Worm (Caenorhabditis elegans) whole organism, late embryonic: ENCODE measurements around the gene ugt-65.

Experiments
- C38D4.7 ChIP-seq: fragments of 200-800 bp; sonication (Bioruptor generic); optimal IDR thresholded peaks from 2 replicates; lab custom pipeline; 2018; ENCODE audit warnings: mild to moderate bottlenecking, missing genetic modification characterization, moderate library complexity, missing compliant biosample characterization
- F13H6.1 ChIP-seq: sonication (generic microtip); optimal IDR thresholded peaks from 2 replicates; lab custom pipeline; 2016; ENCODE audit warnings: missing genetic modification characterization, missing compliant biosample characterization
- K09A11.1 ChIP-seq: sonication (generic microtip); optimal IDR thresholded peaks from 2 replicates; lab custom pipeline; 2017; ENCODE audit warnings: antibody characterized with exemption, mild to moderate bottlenecking, missing genetic modification characterization, missing compliant biosample characterization; ENCODE audit not compliant: insufficient read depth
- T23F11.4 ChIP-seq: fragments of 200-800 bp; sonication (Bioruptor generic); optimal IDR thresholded peaks from 2 replicates; lab custom pipeline; 2018; ENCODE audit warnings: mild to moderate bottlenecking, missing genetic modification characterization, missing compliant biosample characterization
- Y22D7AL.16 ChIP-seq: sonication (generic microtip); optimal IDR thresholded peaks from 2 replicates; lab custom pipeline; 2016; ENCODE audit warnings: missing genetic modification characterization, missing compliant biosample characterization
- ceh-14 ChIP-seq: sonication (generic microtip); optimal IDR thresholded peaks from 2 replicates; lab custom pipeline; 2016; ENCODE audit warnings: missing genotype, missing genetic modification characterization, missing compliant biosample characterization
- ceh-18 ChIP-seq: sonication (generic microtip); optimal IDR thresholded peaks from 2 replicates; lab custom pipeline; 2016; ENCODE audit warnings: missing genetic modification characterization, missing compliant biosample characterization
- ceh-19 ChIP-seq: fragments of 200-800 bp; sonication (Bioruptor generic); optimal IDR thresholded peaks from 2 replicates; lab custom pipeline; 2018; ENCODE audit warnings: mild to moderate bottlenecking, missing genetic modification characterization, missing compliant biosample characterization
- ceh-6 ChIP-seq: fragments of 200-800 bp; sonication (Bioruptor generic); optimal IDR thresholded peaks from 2 replicates; lab custom pipeline; 2018; ENCODE audit warnings: mild to moderate bottlenecking, missing genetic modification characterization, missing compliant biosample characterization
- che-1 ChIP-seq: sonication (generic microtip); optimal IDR thresholded peaks from 2 replicates; lab custom pipeline; 2016; ENCODE audit warnings: mild to moderate bottlenecking, missing genetic modification characterization, missing compliant biosample characterization
- dmd-4 ChIP-seq: sonication (generic microtip); optimal IDR thresholded peaks from 2 replicates; lab custom pipeline; 2016; ENCODE audit warnings: borderline replicate concordance, missing genetic modification characterization, missing compliant biosample characterization
- dve-1 ChIP-seq: sonication (generic microtip); optimal IDR thresholded peaks from 2 replicates; lab custom pipeline; 2017; ENCODE audit warnings: antibody characterized with exemption, mild to moderate bottlenecking, missing genetic modification characterization, missing compliant biosample characterization
- elt-2 ChIP-seq: sonication (generic microtip); optimal IDR thresholded peaks from 2 replicates; lab custom pipeline; 2016; ENCODE audit warnings: missing genetic modification reagents, missing genetic modification characterization, missing compliant biosample characterization
- eyg-1 ChIP-seq: sonication (generic microtip); optimal IDR thresholded peaks from 2 replicates; lab custom pipeline; 2016; ENCODE audit warnings: missing genotype, missing genetic modification characterization, missing compliant biosample characterization
- fax-1 ChIP-seq: sonication (generic microtip); optimal IDR thresholded peaks from 2 replicates; lab custom pipeline; 2016; ENCODE audit warnings: missing genotype, missing genetic modification characterization, missing compliant biosample characterization
- fkh-6 ChIP-seq: sonication (generic microtip); optimal IDR thresholded peaks from 2 replicates; lab custom pipeline; 2016; ENCODE audit warnings: missing genetic modification characterization, missing compliant biosample characterization
- gmeb-2 ChIP-seq: sonication (generic microtip); optimal IDR thresholded peaks from 2 replicates; lab custom pipeline; 2016; ENCODE audit warnings: missing genetic modification characterization, inconsistent platforms, missing compliant biosample characterization
- hlh-13 ChIP-seq: fragments of 200-800 bp; sonication (Bioruptor generic); optimal IDR thresholded peaks from 2 replicates; lab custom pipeline; 2018; ENCODE audit warnings: mild to moderate bottlenecking, missing genetic modification characterization, missing compliant biosample characterization
- hlh-6 ChIP-seq: sonication (generic microtip); optimal IDR thresholded peaks from 2 replicates; lab custom pipeline; 2016; ENCODE audit warnings: missing genotype, missing genetic modification characterization, missing compliant biosample characterization
- lin-11 ChIP-seq: fragments of 200-800 bp; sonication (Bioruptor generic); optimal IDR thresholded peaks from 2 replicates; lab custom pipeline; 2018; ENCODE audit warnings: mild to moderate bottlenecking, missing genetic modification characterization, missing compliant biosample characterization
- madf-2 ChIP-seq: sonication (generic microtip); optimal IDR thresholded peaks from 2 replicates; lab custom pipeline; 2017; ENCODE audit warnings: missing genetic modification characterization, missing compliant biosample characterization
- nfya-1 ChIP-seq: sonication (generic microtip); optimal IDR thresholded peaks from 2 replicates; lab custom pipeline; 2017; ENCODE audit warnings: missing genetic modification characterization, mild to moderate bottlenecking, missing compliant biosample characterization, antibody characterized with exemption, moderate library complexity
- nhr-232 ChIP-seq: sonication (generic microtip); optimal IDR thresholded peaks from 2 replicates; lab custom pipeline; 2016; ENCODE audit warnings: missing genetic modification characterization, missing compliant biosample characterization
- npax-4 ChIP-seq: sonication (generic microtip); optimal IDR thresholded peaks from 2 replicates; lab custom pipeline; 2016; ENCODE audit warnings: missing genetic modification characterization, missing compliant biosample characterization
- pat-9 ChIP-seq: fragments of 200-800 bp; sonication (Bioruptor generic); optimal IDR thresholded peaks from 2 replicates; lab custom pipeline; 2018; ENCODE audit warnings: mild to moderate bottlenecking, missing genetic modification characterization, moderate library complexity, missing compliant biosample characterization
- pha-2 ChIP-seq: sonication (generic microtip); optimal IDR thresholded peaks from 2 replicates; lab custom pipeline; 2017; ENCODE audit warnings: mild to moderate bottlenecking, missing genetic modification characterization, missing compliant biosample characterization
- pqm-1 ChIP-seq: sonication (generic microtip); optimal IDR thresholded peaks from 2 replicates; lab custom pipeline; 2016; ENCODE audit warnings: missing genetic modification characterization, missing compliant biosample characterization
- pros-1 ChIP-seq: fragments of 150-350 bp; optimal IDR thresholded peaks from 2 replicates; lab custom pipeline; 2014; ENCODE audit warnings: missing biosample characterization, missing genetic modification reagents, missing genetic modification characterization
- sdc-2 ChIP-seq: sonication (generic microtip); optimal IDR thresholded peaks from 2 replicates; lab custom pipeline; 2016; ENCODE audit warnings: missing genotype, missing genetic modification characterization, missing compliant biosample characterization
- sox-2 ChIP-seq: fragments of 200-800 bp; sonication (Bioruptor generic); IDR thresholded peaks from 2 replicates; pipeline ENCODE4 v1.3.6; 2022; ENCODE audit warnings: missing genetic modification reagents, missing genetic modification characterization, missing compliant biosample characterization
- ttx-3 ChIP-seq: sonication (generic microtip); optimal IDR thresholded peaks from 2 replicates; lab custom pipeline; 2016; ENCODE audit warnings: missing genetic modification reagents, missing genetic modification characterization, missing compliant biosample characterization
- unc-3 ChIP-seq, 2 experiments: fragments of 200-800 bp in 1 of 2; sonication (Bioruptor generic) in 1 of 2; sonication (generic microtip) in 1 of 2; conservative IDR thresholded peaks in 1 of 2; optimal IDR thresholded peaks in 1 of 2; 2 replicates each; pipeline versions ENCODE4 v1.3.6 to Lab custom; 2016 to 2022; ENCODE audit warnings: missing compliant biosample characterization in 2 of 2, missing genetic modification characterization in 2 of 2, missing genetic modification reagents in 1 of 2
- unc-42 ChIP-seq: sonication (generic microtip); optimal IDR thresholded peaks from 2 replicates; lab custom pipeline; 2016; ENCODE audit warnings: missing genotype, missing genetic modification characterization, missing compliant biosample characterization

Gene ugt-65

ce11 chrIV:12416629-12417404, 3.7 kb upstream of the ugt-65 start:
- peak; percentile 46 for TF ChIP-seq ceh-19 (GFP tag; lab: Kevin White, UChicago)
- TF ChIP-seq hlh-13 (GFP tag; lab: Kevin White, UChicago), result peak; percentile 31
- peak; percentile 40 for TF ChIP-seq C38D4.7 (GFP tag; lab: Kevin White, UChicago)
- no peak for TF ChIP-seq pat-9 (tag; lab: Kevin White, UChicago)
- TF ChIP-seq hlh-6 (tag; lab: Kevin White, UChicago), result peak; percentile 44
- TF ChIP-seq che-1 (tag; lab: Kevin White, UChicago), result peak; percentile 34
- TF ChIP-seq K09A11.1 (tag; lab: Kevin White, UChicago), result no peak
- TF ChIP-seq dve-1 (tag; lab: Kevin White, UChicago), result peak; percentile 22
- TF ChIP-seq nhr-232 (tag; lab: Kevin White, UChicago), result peak; percentile 8

ce11 chrIV:12417536-12418195, 2.8 kb upstream of the ugt-65 start, which contains the start of gene F08G5.3:
Gene F08G5.3 (minus strand): TSS chrIV:12417586.
- TF ChIP-seq ceh-14 (peak; percentile 13), unc-3 (GFP tag; conservative IDR thresholded peaks at IDR 0.05; lab: Robert Waterston, UW) (peak; percentile 43; the same call in 1 of the 2 replicates), unc-3 (tag; optimal IDR thresholded peaks at IDR 0.05; lab: Kevin White, UChicago) (no peak), ceh-19 (GFP tag; lab: Kevin White, UChicago) (peak; percentile 22), unc-42 (tag; lab: Kevin White, UChicago) (peak; percentile 62), fax-1 (tag; lab: Kevin White, UChicago) (no peak), ceh-18 (tag; lab: Kevin White, UChicago) (peak; percentile 31), F13H6.1 (no peak), pat-9 (tag; lab: Kevin White, UChicago) (no peak), lin-11 (tag; lab: Kevin White, UChicago) (no peak), dmd-4 (tag; lab: Kevin White, UChicago) (no peak), Y22D7AL.16 (tag; lab: Kevin White, UChicago) (no peak), nhr-232 (tag; lab: Kevin White, UChicago) (no peak), pha-2 (tag; lab: Kevin White, UChicago) (no peak), eyg-1 (tag; lab: Kevin White, UChicago) (no peak), npax-4 (tag; lab: Kevin White, UChicago) (peak; percentile 20), elt-2 (tag; lab: Kevin White, UChicago) (peak; percentile 58), nfya-1 (tag; lab: Kevin White, UChicago) (no peak), gmeb-2 (tag; lab: Kevin White, UChicago) (no peak), sox-2 (GFP tag; lab: Robert Waterston, UW) (no peak), C38D4.7 (GFP tag; lab: Kevin White, UChicago) (peak; percentile 37), sdc-2 (tag; lab: Kevin White, UChicago) (no peak), T23F11.4 (GFP tag; lab: Kevin White, UChicago) (peak; percentile 27), ceh-6 (GFP tag; lab: Kevin White, UChicago) (peak; percentile 33), fkh-6 (tag; lab: Kevin White, UChicago) (no peak), pros-1 (tag; lab: Kevin White, UChicago) (no peak), madf-2 (tag; lab: Kevin White, UChicago) (no peak), pqm-1 (tag; lab: Kevin White, UChicago) (no peak)

ce11 chrIV:12419291-12419690, 1.2 kb upstream of the ugt-65 start:
- TF ChIP-seq ttx-3 (no peak), unc-42 (tag; lab: Kevin White, UChicago) (peak; percentile 86), elt-2 (tag; lab: Kevin White, UChicago) (no peak)
